Worm (Caenorhabditis elegans) whole organism, late embryonic: ENCODE results near the gene M176.10.

Experiments used
- C38D4.7 ChIP-seq: fragments of 200-800 bp; sonication (Bioruptor generic); optimal IDR thresholded peaks from 2 replicates; lab custom pipeline; 2018; ENCODE audit warnings: mild to moderate bottlenecking, missing genetic modification characterization, moderate library complexity, missing compliant biosample characterization
- F13H6.1 ChIP-seq: sonication (generic microtip); optimal IDR thresholded peaks from 2 replicates; lab custom pipeline; 2016; ENCODE audit warnings: missing genetic modification characterization, missing compliant biosample characterization
- K02D7.2 ChIP-seq: sonication (generic microtip); optimal IDR thresholded peaks from 2 replicates; lab custom pipeline; 2017; ENCODE audit warnings: mild to moderate bottlenecking, missing genetic modification characterization, missing compliant biosample characterization
- K09A11.1 ChIP-seq: sonication (generic microtip); optimal IDR thresholded peaks from 2 replicates; lab custom pipeline; 2017; ENCODE audit warnings: antibody characterized with exemption, mild to moderate bottlenecking, missing genetic modification characterization, missing compliant biosample characterization; ENCODE audit not compliant: insufficient read depth
- T23F11.4 ChIP-seq: fragments of 200-800 bp; sonication (Bioruptor generic); optimal IDR thresholded peaks from 2 replicates; lab custom pipeline; 2018; ENCODE audit warnings: mild to moderate bottlenecking, missing genetic modification characterization, missing compliant biosample characterization
- ama-1 ChIP-seq: fragments of 150-350 bp; optimal IDR thresholded peaks from 2 replicates; lab custom pipeline; 2014
- ceh-14 ChIP-seq: sonication (generic microtip); optimal IDR thresholded peaks from 2 replicates; lab custom pipeline; 2016; ENCODE audit warnings: missing genotype, missing genetic modification characterization, missing compliant biosample characterization
- ceh-19 ChIP-seq: fragments of 200-800 bp; sonication (Bioruptor generic); optimal IDR thresholded peaks from 2 replicates; lab custom pipeline; 2018; ENCODE audit warnings: mild to moderate bottlenecking, missing genetic modification characterization, missing compliant biosample characterization
- ceh-30 ChIP-seq: fragments of 150-350 bp; optimal IDR thresholded peaks from 2 replicates; lab custom pipeline; 2014; ENCODE audit warnings: missing biosample characterization, missing genetic modification characterization
- ceh-34 ChIP-seq: sonication (generic microtip); optimal IDR thresholded peaks from 2 replicates; lab custom pipeline; 2016; ENCODE audit warnings: mild to moderate bottlenecking, missing genetic modification characterization, missing compliant biosample characterization
- ceh-9 ChIP-seq: sonication (generic microtip); optimal IDR thresholded peaks from 2 replicates; lab custom pipeline; 2016; ENCODE audit warnings: mild to moderate bottlenecking, missing genetic modification characterization, inconsistent platforms, missing compliant biosample characterization
- che-1 ChIP-seq: sonication (generic microtip); optimal IDR thresholded peaks from 2 replicates; lab custom pipeline; 2016; ENCODE audit warnings: mild to moderate bottlenecking, missing genetic modification characterization, missing compliant biosample characterization
- ets-4 ChIP-seq: sonication (generic microtip); optimal IDR thresholded peaks from 2 replicates; lab custom pipeline; 2016; ENCODE audit warnings: missing genetic modification characterization, missing compliant biosample characterization
- eyg-1 ChIP-seq: sonication (generic microtip); optimal IDR thresholded peaks from 2 replicates; lab custom pipeline; 2016; ENCODE audit warnings: missing genotype, missing genetic modification characterization, missing compliant biosample characterization
- fax-1 ChIP-seq: sonication (generic microtip); optimal IDR thresholded peaks from 2 replicates; lab custom pipeline; 2016; ENCODE audit warnings: missing genotype, missing genetic modification characterization, missing compliant biosample characterization
- fkh-6 ChIP-seq: sonication (generic microtip); optimal IDR thresholded peaks from 2 replicates; lab custom pipeline; 2016; ENCODE audit warnings: missing genetic modification characterization, missing compliant biosample characterization
- gmeb-2 ChIP-seq: sonication (generic microtip); optimal IDR thresholded peaks from 2 replicates; lab custom pipeline; 2016; ENCODE audit warnings: missing genetic modification characterization, inconsistent platforms, missing compliant biosample characterization
- hlh-13 ChIP-seq: fragments of 200-800 bp; sonication (Bioruptor generic); optimal IDR thresholded peaks from 2 replicates; lab custom pipeline; 2018; ENCODE audit warnings: mild to moderate bottlenecking, missing genetic modification characterization, missing compliant biosample characterization
- hlh-15 ChIP-seq: sonication (generic microtip); optimal IDR thresholded peaks from 2 replicates; lab custom pipeline; 2016; ENCODE audit warnings: missing genetic modification characterization, missing compliant biosample characterization
- hlh-6 ChIP-seq: sonication (generic microtip); optimal IDR thresholded peaks from 2 replicates; lab custom pipeline; 2016; ENCODE audit warnings: missing genotype, missing genetic modification characterization, missing compliant biosample characterization
- lim-6 ChIP-seq: sonication (generic microtip); optimal IDR thresholded peaks from 2 replicates; lab custom pipeline; 2016; ENCODE audit warnings: missing genetic modification characterization, missing compliant biosample characterization
- madf-2 ChIP-seq: sonication (generic microtip); optimal IDR thresholded peaks from 2 replicates; lab custom pipeline; 2017; ENCODE audit warnings: missing genetic modification characterization, missing compliant biosample characterization
- nhr-232 ChIP-seq: sonication (generic microtip); optimal IDR thresholded peaks from 2 replicates; lab custom pipeline; 2016; ENCODE audit warnings: missing genetic modification characterization, missing compliant biosample characterization
- npax-4 ChIP-seq: sonication (generic microtip); optimal IDR thresholded peaks from 2 replicates; lab custom pipeline; 2016; ENCODE audit warnings: missing genetic modification characterization, missing compliant biosample characterization
- odd-2 ChIP-seq: sonication (generic microtip); optimal IDR thresholded peaks from 2 replicates; lab custom pipeline; 2017; ENCODE audit warnings: antibody characterized with exemption, mild to moderate bottlenecking, missing genetic modification characterization, missing compliant biosample characterization
- pag-3 ChIP-seq: sonication (generic microtip); optimal IDR thresholded peaks from 2 replicates; lab custom pipeline; 2016; ENCODE audit warnings: missing compliant biosample characterization, missing genetic modification characterization, borderline replicate concordance
- pat-9 ChIP-seq: fragments of 200-800 bp; sonication (Bioruptor generic); optimal IDR thresholded peaks from 2 replicates; lab custom pipeline; 2018; ENCODE audit warnings: mild to moderate bottlenecking, missing genetic modification characterization, moderate library complexity, missing compliant biosample characterization
- pax-1 ChIP-seq: fragments of 150-350 bp; optimal IDR thresholded peaks from 2 replicates; lab custom pipeline; 2014; ENCODE audit warnings: missing biosample characterization, missing genetic modification characterization
- pha-2 ChIP-seq: sonication (generic microtip); optimal IDR thresholded peaks from 2 replicates; lab custom pipeline; 2017; ENCODE audit warnings: mild to moderate bottlenecking, missing genetic modification characterization, missing compliant biosample characterization
- pha-4 ChIP-seq: fragments of 150-350 bp; optimal IDR thresholded peaks from 2 replicates; lab custom pipeline; 2018; ENCODE audit warnings: missing biosample characterization, missing genetic modification reagents, missing genetic modification characterization
- ref-2 ChIP-seq: sonication (generic microtip); optimal IDR thresholded peaks from 2 replicates; lab custom pipeline; 2016; ENCODE audit warnings: missing genetic modification characterization, missing compliant biosample characterization
- sdc-2 ChIP-seq: sonication (generic microtip); optimal IDR thresholded peaks from 2 replicates; lab custom pipeline; 2016; ENCODE audit warnings: missing genotype, missing genetic modification characterization, missing compliant biosample characterization
- sox-2 ChIP-seq: fragments of 200-800 bp; sonication (Bioruptor generic); IDR thresholded peaks from 2 replicates; pipeline ENCODE4 v1.3.6; 2022; ENCODE audit warnings: missing genetic modification reagents, missing genetic modification characterization, missing compliant biosample characterization
- sox-4 ChIP-seq: sonication (generic microtip); optimal IDR thresholded peaks from 2 replicates; lab custom pipeline; 2017; ENCODE audit warnings: mild to moderate bottlenecking, missing genetic modification characterization, inconsistent platforms, missing compliant biosample characterization
- syd-9 ChIP-seq: sonication (generic microtip); optimal IDR thresholded peaks from 2 replicates; lab custom pipeline; 2016; ENCODE audit warnings: mild to moderate bottlenecking, missing genetic modification characterization, moderate library complexity, missing compliant biosample characterization
- tbx-7 ChIP-seq: sonication (generic microtip); optimal IDR thresholded peaks from 2 replicates; lab custom pipeline; 2016; ENCODE audit warnings: missing genotype, missing genetic modification characterization, missing compliant biosample characterization
- ttx-3 ChIP-seq: sonication (generic microtip); optimal IDR thresholded peaks from 2 replicates; lab custom pipeline; 2016; ENCODE audit warnings: missing genetic modification reagents, missing genetic modification characterization, missing compliant biosample characterization
- unc-42 ChIP-seq: sonication (generic microtip); optimal IDR thresholded peaks from 2 replicates; lab custom pipeline; 2016; ENCODE audit warnings: missing genotype, missing genetic modification characterization, missing compliant biosample characterization
- zip-5 ChIP-seq: sonication (generic microtip); optimal IDR thresholded peaks from 2 replicates; lab custom pipeline; 2016; ENCODE audit warnings: missing genetic modification characterization, missing compliant biosample characterization
- ztf-16 ChIP-seq: sonication (generic microtip); optimal IDR thresholded peaks from 2 replicates; lab custom pipeline; 2017; ENCODE audit warnings: missing genetic modification characterization, missing compliant biosample characterization

Gene M176.10

DNA sequence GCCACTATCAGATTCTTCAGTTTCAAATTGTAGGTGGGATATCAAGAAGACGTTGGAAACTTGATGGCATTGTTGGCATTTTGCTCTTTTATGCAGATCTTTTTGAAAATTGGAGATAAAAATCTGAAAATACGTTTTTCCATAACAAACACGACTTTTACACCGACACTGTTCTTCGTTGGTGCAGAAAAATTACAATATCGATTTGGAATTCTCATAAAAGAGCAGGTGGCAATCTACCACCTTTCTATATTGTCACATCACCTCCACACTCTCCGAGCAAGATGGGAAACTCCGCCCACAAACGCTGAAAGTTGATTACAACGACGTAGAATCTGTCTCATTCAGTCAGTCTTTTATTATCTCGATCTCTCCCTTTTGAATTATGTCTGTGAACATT lies 18.5 kb downstream of the M176.10 start, which contains the start of gene arrd-2:
Gene arrd-2 (plus strand): TSS at position 301 of the 400 bp plus-strand sequence.
- TF ChIP-seq hlh-6 (tag; lab: Kevin White, UChicago) (no peak), C38D4.7 (GFP tag; lab: Kevin White, UChicago) (no peak), ceh-30 (tag; lab: Kevin White, UChicago) (no peak), T23F11.4 (GFP tag; lab: Kevin White, UChicago) (no peak), pax-1 (tag; lab: Kevin White, UChicago) (no peak), odd-2 (no peak), ceh-19 (GFP tag; lab: Kevin White, UChicago) (no peak), ttx-3 (no peak), ceh-34 (tag; lab: Kevin White, UChicago) (no peak), npax-4 (tag; lab: Kevin White, UChicago) (no peak), tbx-7 (tag; lab: Kevin White, UChicago) (no peak), ref-2 (no peak), pag-3 (tag; lab: Kevin White, UChicago) (no peak)

DNA sequence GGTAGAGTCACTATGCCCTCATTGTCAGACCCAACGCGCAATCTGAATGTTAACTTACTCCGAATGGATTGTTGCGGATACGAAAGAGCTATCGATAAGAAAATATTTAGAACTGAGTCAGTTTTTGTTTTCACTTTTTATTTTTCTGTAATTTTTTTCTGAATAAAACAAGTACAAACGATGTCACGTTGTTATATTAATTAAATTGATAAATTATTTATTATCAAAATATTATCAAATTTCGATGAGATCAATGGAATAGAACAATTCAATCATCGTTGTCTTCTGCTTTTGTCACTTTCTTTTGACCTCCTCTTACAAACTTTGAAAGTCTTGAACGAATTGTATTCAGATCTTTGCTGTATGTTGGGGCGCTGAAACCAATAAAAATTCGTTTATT lies 19.0 kb downstream of the M176.10 start, which contains the start of gene mpz-6:
Gene mpz-6 (minus strand): TSS at position 101 of the 400 bp plus-strand sequence.
- no peak for TF ChIP-seq ama-1 (lab: Kevin White, UChicago)
- TF ChIP-seq F13H6.1 (tag; lab: Kevin White, UChicago) = no peak
- TF ChIP-seq fkh-6 = no peak
- no peak for TF ChIP-seq T23F11.4 (GFP tag; lab: Kevin White, UChicago)
- no peak for TF ChIP-seq ztf-16 (tag; lab: Kevin White, UChicago)

DNA sequence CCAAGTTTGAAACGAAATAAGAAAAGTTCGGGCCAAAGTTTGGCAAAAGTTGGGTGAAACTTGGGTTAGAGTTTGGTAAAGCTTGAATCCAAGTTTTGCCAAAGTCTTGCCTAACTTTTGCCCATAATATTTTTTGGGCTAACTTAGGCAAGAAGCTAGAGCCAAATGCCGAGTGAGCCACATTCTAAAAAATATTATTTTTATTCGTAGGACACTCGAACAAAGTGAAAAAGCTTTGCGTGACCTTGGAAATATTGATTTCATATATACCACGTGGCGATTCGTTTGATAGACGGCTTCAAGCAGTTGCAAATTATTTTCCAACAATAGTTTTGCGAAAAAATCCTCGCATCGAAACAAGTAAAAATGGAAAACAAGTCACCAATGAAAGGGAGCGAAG lies 22.1 kb downstream of the M176.10 start, which contains the start of gene Y51B9A.5:
Gene Y51B9A.5 (plus strand): TSS at position 301 of the 400 bp plus-strand sequence.
- TF ChIP-seq sox-2 (GFP tag; lab: Robert Waterston, UW) (no peak), ets-4 (tag; lab: Kevin White, UChicago) (no peak), lim-6 (tag; lab: Kevin White, UChicago) (no peak), K09A11.1 (no peak), che-1 (tag; lab: Kevin White, UChicago) (no peak), zip-5 (no peak), K02D7.2 (tag; lab: Kevin White, UChicago) (no peak), ceh-9 (tag; lab: Kevin White, UChicago) (no peak), pha-4 (tag; lab: Kevin White, UChicago) (no peak), ceh-14 (tag; lab: Kevin White, UChicago) (no peak), fax-1 (tag; lab: Kevin White, UChicago) (no peak), sdc-2 (tag; lab: Kevin White, UChicago) (no peak), madf-2 (tag; lab: Kevin White, UChicago) (no peak), ttx-3 (no peak), nhr-232 (tag; lab: Kevin White, UChicago) (no peak), F13H6.1 (tag; lab: Kevin White, UChicago) (no peak)

DNA sequence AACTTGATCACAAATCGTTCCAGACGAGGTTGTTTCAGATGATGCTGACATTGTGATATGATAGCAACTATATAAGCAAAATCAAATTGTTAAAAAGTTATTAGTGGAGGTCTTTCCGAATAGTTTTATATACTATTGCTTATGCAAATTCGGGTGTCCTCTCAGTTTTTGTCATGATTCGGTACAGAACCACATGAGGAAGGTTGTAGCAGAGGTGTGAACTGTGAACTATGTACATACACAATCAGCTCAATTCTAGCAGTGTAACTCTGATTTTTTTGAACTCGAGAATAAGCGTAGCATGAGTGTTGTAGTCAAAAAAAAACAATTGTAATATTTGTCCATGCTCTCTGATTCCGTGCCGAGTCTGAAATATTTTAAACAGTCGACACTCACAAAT lies 22.9 kb downstream of the M176.10 start, which contains the start of gene Y51B9A.6:
Gene Y51B9A.6 (minus strand): TSS at position 101 of the 400 bp plus-strand sequence.
- TF ChIP-seq npax-4 (tag; lab: Kevin White, UChicago) (no peak), ref-2 (no peak)

DNA sequence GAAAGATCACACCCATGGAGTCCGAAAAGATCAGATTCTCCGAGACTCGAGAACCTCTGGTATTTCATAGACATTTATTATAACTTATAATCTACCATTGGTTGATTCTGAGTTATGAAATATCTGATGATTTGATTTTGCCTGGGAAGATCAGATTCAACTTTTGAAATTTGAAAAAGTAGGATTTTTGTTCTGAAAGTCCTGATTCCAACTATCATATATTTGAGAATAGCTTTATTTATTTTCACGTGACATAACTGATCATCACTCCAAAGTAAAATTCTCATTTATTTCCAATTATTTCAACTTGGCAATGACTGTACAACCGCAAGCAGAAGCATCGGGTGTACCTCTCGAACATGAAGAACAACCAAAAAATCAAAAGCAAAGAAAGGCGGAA lies 26.2 kb downstream of the M176.10 start, which contains the start of gene Y51B9A.7:
Gene Y51B9A.7 (plus strand): TSS at position 301 of the 400 bp plus-strand sequence.
- no peak for TF ChIP-seq pha-2

DNA sequence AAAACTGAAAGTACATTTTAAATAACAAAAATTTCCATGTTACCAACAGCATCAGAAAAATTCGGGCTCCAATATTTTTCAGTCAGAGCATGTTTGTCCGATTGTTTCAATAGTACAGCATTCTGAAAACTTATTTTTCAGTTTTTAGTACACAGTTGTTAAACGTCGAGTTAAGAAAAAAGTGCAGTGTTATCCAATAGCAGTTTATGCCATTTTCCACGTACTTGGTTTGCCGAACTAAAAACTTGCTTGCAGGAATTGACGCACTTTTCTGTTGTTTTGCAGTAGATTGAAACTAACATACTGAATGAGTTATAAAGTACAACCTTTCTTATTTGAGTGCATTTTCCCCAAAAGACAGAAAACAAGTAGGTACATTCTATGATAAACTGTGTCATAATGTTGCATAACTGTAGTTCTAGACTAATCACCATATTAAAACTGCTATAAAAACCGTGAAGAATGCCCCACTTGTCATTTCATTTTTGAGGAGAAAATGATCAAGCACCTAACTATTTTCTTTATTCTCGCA lies 27.5 kb downstream of the M176.10 start, which contains the start of the genes Y51B9A.14 and Y51B9A.8:
Gene Y51B9A.14 (minus strand): TSS at position 101 of the 532 bp plus-strand sequence.
Gene Y51B9A.8 (plus strand): TSS at position 482 of the 532 bp plus-strand sequence.
- TF ChIP-seq ets-4 (tag; lab: Kevin White, UChicago) = no peak
- TF ChIP-seq eyg-1 (tag; lab: Kevin White, UChicago) = no peak
- TF ChIP-seq gmeb-2 (tag; lab: Kevin White, UChicago) = no peak
- no peak for TF ChIP-seq unc-42 (tag; lab: Kevin White, UChicago)
- TF ChIP-seq F13H6.1 (tag; lab: Kevin White, UChicago) = no peak
- TF ChIP-seq hlh-15 = no peak
- TF ChIP-seq ttx-3 = no peak
- TF ChIP-seq K02D7.2 (tag; lab: Kevin White, UChicago) = no peak
- TF ChIP-seq syd-9 (tag; lab: Kevin White, UChicago) = no peak
- no peak for TF ChIP-seq sox-4 (tag; lab: Kevin White, UChicago)
- TF ChIP-seq hlh-13 (GFP tag; lab: Kevin White, UChicago) = no peak
- no peak for TF ChIP-seq ceh-19 (GFP tag; lab: Kevin White, UChicago)
- TF ChIP-seq pat-9 (tag; lab: Kevin White, UChicago) = no peak
- TF ChIP-seq madf-2 (tag; lab: Kevin White, UChicago) = no peak
